Fruit fly (Drosophila melanogaster) whole organism, embryonic: ENCODE results near the gene CG2841.

Experiments used
- Adf1 ChIP-seq: fragments of 200-800 bp; sonication (Bioruptor generic); IDR thresholded peaks from 2 replicates; pipeline ENCODE4 v1.3.6; 2022; ENCODE audit warnings: missing biosample characterization, missing genetic modification characterization
- Blimp-1 ChIP-seq: fragments of 200-800 bp; sonication (Bioruptor generic); optimal IDR thresholded peaks from 3 replicates; lab custom pipeline; 2018; ENCODE audit warnings: missing biosample characterization, missing genetic modification characterization, mild to moderate bottlenecking, moderate library complexity, missing genetic modification reagents
- CG13287 ChIP-seq: fragments of 200-800 bp; sonication (Bioruptor generic); IDR thresholded peaks from 2 replicates; pipeline ENCODE4 v1.3.6; 2022; ENCODE audit warnings: missing biosample characterization, missing genetic modification characterization; ENCODE audit not compliant: partially characterized antibody
- CG13894 ChIP-seq: fragments of 200-800 bp; sonication (Bioruptor generic); optimal IDR thresholded peaks from 3 replicates; lab custom pipeline; 2018; ENCODE audit warnings: missing biosample characterization, mild to moderate bottlenecking, missing genetic modification characterization, moderate library complexity
- CG14014 ChIP-seq: fragments of 200-800 bp; sonication (Bioruptor generic); IDR thresholded peaks from 2 replicates; pipeline ENCODE4 v1.3.6; 2022; ENCODE audit warnings: missing biosample characterization, missing genetic modification characterization
- CG1603 ChIP-seq: fragments of 200-800 bp; sonication (Bioruptor generic); optimal IDR thresholded peaks from 2 replicates; lab custom pipeline; 2019; ENCODE audit warnings: missing biosample characterization, mild to moderate bottlenecking, missing genetic modification characterization, moderate library complexity
- CG18476 ChIP-seq: fragments of 200-800 bp; sonication (Bioruptor generic); optimal IDR thresholded peaks from 2 replicates; lab custom pipeline; 2016; ENCODE audit warnings: missing biosample characterization, mild to moderate bottlenecking, missing genetic modification characterization
- CG18619 ChIP-seq: fragments of 200-800 bp; sonication (Bioruptor generic); optimal IDR thresholded peaks from 3 replicates; lab custom pipeline; 2017; ENCODE audit warnings: missing biosample characterization, mild to moderate bottlenecking, missing genetic modification characterization
- CG2199 ChIP-seq: fragments of 200-800 bp; sonication (Bioruptor generic); IDR thresholded peaks from 3 replicates; pipeline ENCODE4 v1.3.6; 2022; ENCODE audit warnings: missing biosample characterization, missing genetic modification characterization
- CG3281 ChIP-seq: fragments of 200-800 bp; sonication (Bioruptor generic); optimal IDR thresholded peaks from 3 replicates; lab custom pipeline; 2017; ENCODE audit warnings: missing biosample characterization, mild to moderate bottlenecking, missing genetic modification characterization
- CG4360 ChIP-seq: fragments of 200-800 bp; sonication (Bioruptor generic); IDR thresholded peaks from 2 replicates; pipeline ENCODE4 v1.3.6; 2022; ENCODE audit warnings: missing biosample characterization, missing genetic modification characterization
- CG4424 ChIP-seq: fragments of 200-800 bp; sonication (Bioruptor generic); optimal IDR thresholded peaks from 3 replicates; lab custom pipeline; 2016; ENCODE audit warnings: missing biosample characterization, missing genetic modification characterization
- CG9437 ChIP-seq: fragments of 200-800 bp; sonication (Bioruptor generic); optimal IDR thresholded peaks from 2 replicates; lab custom pipeline; 2018; ENCODE audit warnings: missing biosample characterization, mild to moderate bottlenecking, missing genetic modification characterization
- CHES-1-like ChIP-seq: fragments of 200-800 bp; sonication (Bioruptor generic); optimal IDR thresholded peaks from 2 replicates; lab custom pipeline; 2016; ENCODE audit warnings: missing biosample characterization, missing genetic modification characterization
- Dip3 ChIP-seq: fragments of 200-800 bp; sonication (Bioruptor generic); optimal IDR thresholded peaks from 3 replicates; lab custom pipeline; 2016; ENCODE audit warnings: missing biosample characterization, missing genetic modification characterization
- Eip74EF ChIP-seq, 2 experiments: fragments of 200-800 bp in 1 of 2; fragments of >200 bp in 1 of 2; sonication (Bioruptor generic) in 1 of 2; optimal IDR thresholded peaks; 2 replicates each; lab custom pipeline; 2017 to 2019; ENCODE audit warnings: missing biosample characterization in 2 of 2, missing genetic modification characterization in 2 of 2, mild to moderate bottlenecking in 1 of 2, moderate library complexity in 1 of 2
- Hr51 ChIP-seq, 2 experiments: fragments of 200-800 bp; sonication (Bioruptor generic); optimal IDR thresholded peaks; 2 replicates in 1 of 2; 3 replicates in 1 of 2; lab custom pipeline; 2016 to 2018; ENCODE audit warnings: missing biosample characterization in 2 of 2, missing genetic modification characterization in 2 of 2, mild to moderate bottlenecking in 1 of 2, moderate library complexity in 1 of 2
- Med ChIP-seq: fragments of 200-800 bp; sonication (Bioruptor generic); peaks from one replicate; lab custom pipeline; 2016; ENCODE audit warnings: missing biosample characterization, missing genetic modification characterization, mild to moderate bottlenecking, inconsistent platforms, moderate library complexity
- Myb ChIP-seq: fragments of 200-800 bp; sonication (Bioruptor generic); optimal IDR thresholded peaks from 2 replicates; lab custom pipeline; 2016; ENCODE audit warnings: missing biosample characterization, missing genetic modification characterization
- Oaz ChIP-seq: fragments of 200-800 bp; sonication (Bioruptor generic); IDR thresholded peaks from 2 replicates; pipeline ENCODE4 v1.3.6; 2022; ENCODE audit warnings: missing biosample characterization, missing genetic modification characterization
- Pdp1 ChIP-seq, 2 experiments: fragments of 200-800 bp; sonication (Bioruptor generic); optimal IDR thresholded peaks; 3 replicates each; lab custom pipeline; 2016; ENCODE audit warnings: missing biosample characterization in 2 of 2, missing genetic modification characterization in 2 of 2, mild to moderate bottlenecking in 1 of 2, moderate library complexity in 1 of 2
- Sox100B ChIP-seq: fragments of 200-800 bp; sonication (Bioruptor generic); optimal IDR thresholded peaks from 3 replicates; lab custom pipeline; 2018; ENCODE audit warnings: missing biosample characterization, mild to moderate bottlenecking, missing genetic modification characterization
- Sox102F ChIP-seq: fragments of 200-800 bp; sonication (Bioruptor generic); optimal IDR thresholded peaks from 2 replicates; lab custom pipeline; 2018; ENCODE audit warnings: missing biosample characterization, mild to moderate bottlenecking, missing genetic modification characterization, moderate library complexity
- Sry-β ChIP-seq: fragments of 200-800 bp; sonication (Bioruptor generic); optimal IDR thresholded peaks from 2 replicates; lab custom pipeline; 2018; ENCODE audit warnings: missing biosample characterization, mild to moderate bottlenecking, missing genetic modification characterization, moderate library complexity
- Xrp1 ChIP-seq: fragments of 200-800 bp; sonication (Bioruptor generic); IDR thresholded peaks from 2 replicates; pipeline ENCODE4 v1.3.6; 2022; ENCODE audit warnings: missing biosample characterization, missing genetic modification characterization
- bowl ChIP-seq: fragments of 200-800 bp; sonication (Bioruptor generic); IDR thresholded peaks from 2 replicates; pipeline ENCODE4 v1.3.6; 2022; ENCODE audit warnings: missing biosample characterization, missing genetic modification characterization
- chinmo ChIP-seq: fragments of 200-800 bp; sonication (Bioruptor generic); IDR thresholded peaks from 4 replicates; pipeline ENCODE4 v1.3.6; 2022; ENCODE audit warnings: missing biosample characterization, missing genetic modification characterization; ENCODE audit not compliant: partially characterized antibody
- crol ChIP-seq: fragments of 200-800 bp; sonication (Bioruptor generic); IDR thresholded peaks from 2 replicates; pipeline ENCODE4 v1.3.6; 2022; ENCODE audit warnings: missing biosample characterization, missing genetic modification characterization
- eve ChIP-seq, 2 experiments: fragments of >200 bp; optimal IDR thresholded peaks; 2 replicates each; lab custom pipeline; 2017; ENCODE audit warnings: missing biosample characterization in 2 of 2, missing genetic modification characterization in 2 of 2
- fd96Cb ChIP-seq: fragments of 200-800 bp; sonication (Bioruptor generic); optimal IDR thresholded peaks from 2 replicates; lab custom pipeline; 2018; ENCODE audit warnings: missing biosample characterization, mild to moderate bottlenecking, missing genetic modification characterization, moderate library complexity
- grau ChIP-seq: fragments of 200-800 bp; optimal IDR thresholded peaks from 3 replicates; lab custom pipeline; 2019; ENCODE audit warnings: missing biosample characterization, mild to moderate bottlenecking, missing genetic modification characterization, moderate library complexity
- kay ChIP-seq: fragments of 200-800 bp; sonication (Bioruptor generic); optimal IDR thresholded peaks from 2 replicates; lab custom pipeline; 2016; ENCODE audit warnings: missing biosample characterization, missing genetic modification characterization
- kni ChIP-seq: fragments of 200-800 bp; sonication (Bioruptor generic); optimal IDR thresholded peaks from 3 replicates; lab custom pipeline; 2017; ENCODE audit warnings: mild to moderate bottlenecking, missing biosample characterization, missing genetic modification reagents, missing genetic modification characterization
- lola ChIP-seq, 3 experiments: fragments of >200 bp in 2 of 3; fragments of 200-800 bp in 1 of 3; sonication (Bioruptor generic) in 1 of 3; optimal IDR thresholded peaks; 2 replicates each; lab custom pipeline; 2017 to 2019; ENCODE audit warnings: missing biosample characterization in 3 of 3, missing genetic modification characterization in 3 of 3, mild to moderate bottlenecking in 1 of 3, moderate library complexity in 1 of 3
- oc ChIP-seq: fragments of 200-800 bp; sonication (Bioruptor generic); optimal IDR thresholded peaks from 2 replicates; lab custom pipeline; 2018; ENCODE audit warnings: missing biosample characterization, mild to moderate bottlenecking, missing genetic modification characterization, moderate library complexity
- otp ChIP-seq: fragments of 200-800 bp; sonication (Bioruptor generic); IDR thresholded peaks from 3 replicates; pipeline ENCODE4, ENCODE4 v1.3.6; 2022; ENCODE audit warnings: missing biosample characterization, missing genetic modification characterization
- psq ChIP-seq: fragments of 200-800 bp; sonication (Bioruptor generic); optimal IDR thresholded peaks from 2 replicates; lab custom pipeline; 2017; ENCODE audit warnings: missing biosample characterization, missing genetic modification characterization
- sd ChIP-seq: fragments of 200-800 bp; sonication (Bioruptor generic); optimal IDR thresholded peaks from 3 replicates; lab custom pipeline; 2018; ENCODE audit warnings: missing biosample characterization, mild to moderate bottlenecking, missing genetic modification characterization, moderate library complexity
- sens ChIP-seq: fragments of 200-800 bp; sonication (Bioruptor generic); peaks from one replicate; lab custom pipeline; 2016; ENCODE audit warnings: missing biosample characterization, missing genetic modification characterization
- slp2 ChIP-seq: fragments of 200-800 bp; sonication (Bioruptor generic); optimal IDR thresholded peaks from 2 replicates; lab custom pipeline; 2016; ENCODE audit warnings: missing biosample characterization, missing genetic modification characterization
- tll ChIP-seq, 2 experiments: fragments of 200-800 bp in 1 of 2; fragments of >200 bp in 1 of 2; sonication (Bioruptor generic) in 1 of 2; optimal IDR thresholded peaks; 2 replicates each; lab custom pipeline; 2017 to 2019; ENCODE audit warnings: missing biosample characterization in 2 of 2, missing genetic modification characterization in 2 of 2, mild to moderate bottlenecking in 1 of 2, moderate library complexity in 1 of 2
- trh ChIP-seq: fragments of 200-800 bp; sonication (Bioruptor generic); optimal IDR thresholded peaks from 2 replicates; lab custom pipeline; 2016; ENCODE audit warnings: missing biosample characterization, missing genetic modification characterization
- unc-4 ChIP-seq: fragments of 200-800 bp; sonication (Bioruptor generic); IDR thresholded peaks from 2 replicates; pipeline ENCODE4 v1.3.6; 2022; ENCODE audit warnings: missing biosample characterization, missing genetic modification characterization; ENCODE audit not compliant: partially characterized antibody
- z ChIP-seq: fragments of 200-800 bp; sonication (Bioruptor generic); IDR thresholded peaks from 3 replicates; pipeline ENCODE4 v1.3.6; 2022; ENCODE audit warnings: missing biosample characterization, missing genetic modification characterization
- zf30C ChIP-seq: fragments of 200-800 bp; sonication (Bioruptor generic); optimal IDR thresholded peaks from 3 replicates; lab custom pipeline; 2018; ENCODE audit warnings: missing biosample characterization, mild to moderate bottlenecking, missing genetic modification characterization

The CG2841 gene

DNA sequence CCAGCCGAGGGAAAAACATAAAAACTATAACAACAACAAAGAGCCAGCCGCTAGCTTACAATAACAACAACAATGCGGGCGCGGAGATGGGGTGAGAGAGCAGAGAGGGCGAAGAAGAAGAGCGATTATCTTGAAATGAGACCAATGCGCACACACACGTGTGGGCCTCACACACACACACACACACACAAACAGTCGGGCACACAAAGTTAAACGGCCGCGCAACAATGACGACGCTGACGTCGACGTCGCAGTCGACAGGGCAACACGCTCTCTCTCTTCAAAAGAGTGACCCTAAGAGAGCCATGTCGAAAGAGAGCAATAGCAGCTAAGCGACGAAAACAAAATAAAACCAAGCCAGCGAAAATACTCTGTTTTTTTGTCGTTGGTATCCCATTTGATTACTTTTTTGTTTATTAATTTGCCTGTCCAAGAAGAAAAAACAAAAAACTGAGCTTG, 60.3 kb downstream of the CG2841 start (continued):
- no peak for TF ChIP-seq CG9437 (GFP tag; lab: Kevin White, UChicago)
- no peak for TF ChIP-seq kay
- TF ChIP-seq CG13287 (GFP tag; lab: Robert Waterston, UW), result peak; percentile 52; the same call in 1 of the 2 replicates
- TF ChIP-seq Adf1 (GFP tag; lab: Robert Waterston, UW), result peak; percentile 98
- peak; percentile 96 for TF ChIP-seq kni (GFP tag; lab: Kevin White, UChicago)
- TF ChIP-seq oc (tag; lab: Kevin White, UChicago), result peak; percentile 74
- peak in 1 of 2 experiments; percentile 24 for TF ChIP-seq tll (GFP tag; optimal IDR thresholded peaks at IDR 0.05; lab: Kevin White, UChicago)
- no peak for TF ChIP-seq CG18476
- no peak for TF ChIP-seq CG13894 (tag; lab: Kevin White, UChicago)
- TF ChIP-seq Dip3 (GFP tag; lab: Kevin White, UChicago), result no peak

DNA sequence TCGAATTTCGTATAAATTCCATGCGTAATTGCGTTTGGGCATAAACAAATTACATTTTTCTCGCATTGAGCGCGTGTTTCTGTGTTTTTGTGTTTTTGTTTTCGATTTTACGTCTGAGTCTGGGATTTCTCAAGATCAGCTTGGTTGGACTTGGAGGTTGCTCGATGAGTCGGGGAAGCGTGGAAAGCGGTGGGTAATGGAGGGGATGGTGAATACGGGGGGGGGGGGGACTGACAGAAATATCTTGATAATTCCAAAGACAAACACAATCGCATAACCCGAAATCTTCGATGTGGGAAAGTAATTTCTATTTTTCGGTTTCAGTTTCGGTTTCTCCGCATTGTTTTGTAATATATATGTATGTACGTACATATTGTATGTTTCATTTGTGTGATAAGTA, 60.9 kb downstream of the CG2841 start:
- no peak for TF ChIP-seq CG4424
- no peak for TF ChIP-seq Myb (GFP tag; lab: Kevin White, UChicago)
- no peak for TF ChIP-seq unc-4
- peak; percentile 84 for TF ChIP-seq crol
- 0 out of 2 replicates have a peak, but pooled peaks have one; percentile 5 for TF ChIP-seq Xrp1 (GFP tag; lab: Robert Waterston, UW)
- peak; percentile 62; the same call in 1 of the 3 replicates for TF ChIP-seq otp (GFP tag; lab: Robert Waterston, UW)
- TF ChIP-seq eve (GFP tag; optimal IDR thresholded peaks at IDR 0.05; lab: Kevin White, UChicago), result peak in 1 of 2 experiments; percentile 2
- TF ChIP-seq Oaz (GFP tag; lab: Robert Waterston, UW), result no peak
- no peak for TF ChIP-seq CG14014 (GFP tag; lab: Robert Waterston, UW)
- TF ChIP-seq Blimp-1 (GFP tag; lab: Kevin White, UChicago), result peak; percentile 56
- peak; percentile 18 for TF ChIP-seq CG3281
- TF ChIP-seq CG2199 (GFP tag; lab: Robert Waterston, UW), result 0 out of 3 replicates have a peak, but pooled peaks have one; percentile 30
- peak; percentile 78 for TF ChIP-seq sd (tag; lab: Kevin White, UChicago)
- no peak for TF ChIP-seq Sox102F

- no peak for TF ChIP-seq bowl
- TF ChIP-seq CG13287 (GFP tag; lab: Robert Waterston, UW), result no peak
- no peak for TF ChIP-seq slp2 (GFP tag; lab: Kevin White, UChicago)
- TF ChIP-seq Eip74EF (GFP tag; optimal IDR thresholded peaks at IDR 0.05; lab: Kevin White, UChicago), result peak in 1 of 2 experiments; percentile 34
- no peak for TF ChIP-seq fd96Cb (tag; lab: Kevin White, UChicago)
- peak; percentile 27 for TF ChIP-seq CG1603 (tag; lab: Kevin White, UChicago)
- no peak for TF ChIP-seq psq (GFP tag; lab: Kevin White, UChicago)
- peak in 1 of 3 experiments; percentile 10 for TF ChIP-seq lola (GFP tag; optimal IDR thresholded peaks at IDR 0.05; lab: Kevin White, UChicago)
- peak in 1 of 2 experiments; percentile 5 for TF ChIP-seq Hr51 (GFP tag; optimal IDR thresholded peaks at IDR 0.05; lab: Kevin White, UChicago)
- TF ChIP-seq Med, result peak; percentile 80
- TF ChIP-seq zf30C, result peak; percentile 56
- peak; percentile 18 for TF ChIP-seq Sox100B
- TF ChIP-seq CG18619 (GFP tag; lab: Kevin White, UChicago), result no peak
- TF ChIP-seq trh (GFP tag; lab: Kevin White, UChicago), result no peak
- 0 out of 4 replicates have a peak, but pooled peaks have one; percentile 10 for TF ChIP-seq chinmo (GFP tag; lab: Robert Waterston, UW)
- TF ChIP-seq sd (tag; lab: Kevin White, UChicago), result peak; percentile 92
- no peak for TF ChIP-seq z
- TF ChIP-seq CHES-1-like (GFP tag; lab: Kevin White, UChicago), result no peak
- peak; percentile 14 for TF ChIP-seq grau
- no peak for TF ChIP-seq Sry-β
- TF ChIP-seq sens (GFP tag; lab: Kevin White, UChicago), result peak; percentile 10
- peak; percentile 3 for TF ChIP-seq Sox102F
- TF ChIP-seq CG4360 (GFP tag; lab: Robert Waterston, UW), result peak; percentile 58
- peak in 1 of 2 experiments; percentile 10 for TF ChIP-seq Pdp1 (GFP tag; optimal IDR thresholded peaks at IDR 0.05; lab: Kevin White, UChicago)
Measured at dm6 chrX:2304514-2305235, 61.5 kb downstream of the CG2841 start.
